Worm (Caenorhabditis elegans) whole organism, early embryonic: ENCODE data around the gene msrp-4.

Source experiments
- B0310.2 ChIP-seq: sonication (generic microtip); optimal IDR thresholded peaks from 2 replicates; lab custom pipeline; 2016; ENCODE audit warnings: mild to moderate bottlenecking, missing genetic modification characterization, missing compliant biosample characterization
- F13C5.2 ChIP-seq: sonication (generic microtip); optimal IDR thresholded peaks from 2 replicates; lab custom pipeline; 2017; ENCODE audit warnings: mild to moderate bottlenecking, missing genetic modification characterization, inconsistent platforms, missing compliant biosample characterization
- aly-1 ChIP-seq: sonication (generic microtip); optimal IDR thresholded peaks from 2 replicates; lab custom pipeline; 2016; ENCODE audit warnings: missing genetic modification characterization, missing compliant biosample characterization
- ama-1 ChIP-seq: fragments of 150-350 bp; optimal IDR thresholded peaks from 2 replicates; lab custom pipeline; 2014
- ceh-13 ChIP-seq: fragments of 200-800 bp; sonication (Bioruptor generic); optimal IDR thresholded peaks from 2 replicates; lab custom pipeline; 2018; ENCODE audit warnings: mild to moderate bottlenecking, missing genetic modification characterization, missing compliant biosample characterization
- ceh-36 ChIP-seq: sonication (generic microtip); optimal IDR thresholded peaks from 2 replicates; lab custom pipeline; 2016; ENCODE audit warnings: missing genetic modification characterization, inconsistent platforms, missing compliant biosample characterization
- ets-7 ChIP-seq: sonication (generic microtip); optimal IDR thresholded peaks from 2 replicates; lab custom pipeline; 2016; ENCODE audit warnings: missing genotype, missing genetic modification characterization, missing compliant biosample characterization
- flt-1 ChIP-seq: fragments of 200-800 bp; sonication (Bioruptor generic); IDR thresholded peaks from 2 replicates; pipeline ENCODE4 v1.3.6; 2022; ENCODE audit warnings: missing genetic modification characterization, missing compliant biosample characterization
- hmbx-1 ChIP-seq: sonication (generic microtip); optimal IDR thresholded peaks from 2 replicates; lab custom pipeline; 2016; ENCODE audit warnings: mild to moderate bottlenecking, missing genetic modification characterization, missing compliant biosample characterization
- hmg-4 ChIP-seq: fragments of 200-800 bp; sonication (Bioruptor generic); optimal IDR thresholded peaks from 2 replicates; lab custom pipeline; 2018; ENCODE audit warnings: mild to moderate bottlenecking, missing genetic modification characterization, missing compliant biosample characterization
- hnd-1 ChIP-seq: sonication (generic microtip); optimal IDR thresholded peaks from 2 replicates; lab custom pipeline; 2016; ENCODE audit warnings: missing genetic modification characterization, missing compliant biosample characterization
- pes-1 ChIP-seq: fragments of 200-800 bp; sonication (Bioruptor generic); IDR thresholded peaks from 2 replicates; pipeline ENCODE4 v1.3.6; 2022; ENCODE audit warnings: missing genetic modification reagents, missing genetic modification characterization, missing compliant biosample characterization
- scrt-1 ChIP-seq: fragments of 200-800 bp; sonication (Bioruptor generic); IDR thresholded peaks from 2 replicates; pipeline ENCODE4 v1.3.6; 2022; ENCODE audit warnings: missing genetic modification characterization, missing compliant biosample characterization
- sea-1 ChIP-seq: fragments of 200-800 bp; sonication (Bioruptor generic); conservative IDR thresholded peaks from 2 replicates; pipeline ENCODE4 v1.3.6; 2022; ENCODE audit warnings: missing genetic modification characterization, missing compliant biosample characterization
- tbx-11 ChIP-seq: fragments of 200-800 bp; sonication (Bioruptor generic); IDR thresholded peaks from 2 replicates; pipeline ENCODE4 v1.3.6; 2022; ENCODE audit warnings: missing genetic modification characterization, missing compliant biosample characterization
- tbx-37 ChIP-seq: fragments of 200-800 bp; sonication (Bioruptor generic); conservative IDR thresholded peaks from 2 replicates; pipeline ENCODE4 v1.3.6; 2022; ENCODE audit warnings: missing genetic modification reagents, missing genetic modification characterization, missing compliant biosample characterization
- tra-4 ChIP-seq: sonication (generic microtip); optimal IDR thresholded peaks from 2 replicates; lab custom pipeline; 2017; ENCODE audit warnings: missing genetic modification characterization, missing compliant biosample characterization

msrp-4 gene

DNA sequence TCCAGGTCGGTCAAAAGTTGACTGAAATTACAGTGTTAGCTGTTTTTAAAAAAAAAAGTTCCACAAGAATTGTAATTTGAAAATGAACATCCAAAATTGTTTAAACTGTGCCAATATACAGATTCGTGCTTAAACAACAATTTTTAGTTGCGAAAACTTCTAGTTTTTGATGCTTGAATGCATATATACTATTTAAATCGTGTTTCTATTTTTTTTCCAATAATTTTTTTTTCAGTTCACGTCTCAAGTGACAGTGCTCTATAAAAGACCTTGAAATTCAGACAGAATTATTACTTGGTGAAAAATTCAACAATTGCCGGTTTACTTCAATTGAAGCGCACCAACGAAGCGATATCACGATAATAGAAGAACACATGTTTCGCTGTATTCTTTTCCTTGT is 35.7 kb downstream of the msrp-4 start, which contains the start of gene F46F5.16:
TSS of gene F46F5.16 (plus strand) at position 301 of the 400 bp plus-strand sequence.
- TF ChIP-seq F13C5.2 (tag; lab: Kevin White, UChicago): no peak
- TF ChIP-seq scrt-1 (GFP tag; lab: Robert Waterston, UW): no peak

DNA sequence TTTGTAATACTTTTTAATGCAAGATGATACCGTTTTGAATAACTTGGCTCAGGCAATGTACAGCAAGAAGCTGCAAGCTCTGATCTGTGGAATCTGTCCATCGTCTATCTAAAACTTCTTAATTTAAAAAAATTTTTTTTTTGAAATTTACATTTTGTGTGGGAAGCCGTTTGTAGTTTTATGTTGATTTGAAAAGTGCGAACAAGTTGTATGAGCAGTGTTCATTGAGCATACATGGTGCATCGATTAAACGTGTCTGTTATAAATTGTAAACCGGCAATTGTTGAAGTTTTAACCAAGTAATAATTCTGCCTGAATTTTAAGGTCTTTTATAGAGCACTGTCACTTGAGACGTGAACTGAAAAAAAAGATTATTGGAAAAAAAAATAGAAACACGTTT is 39.1 kb downstream of the msrp-4 start, which contains the start of gene Y39F10A.6:
TSS of gene Y39F10A.6 (minus strand) at position 101 of the 400 bp plus-strand sequence.
- TF ChIP-seq tbx-11 (GFP tag; lab: Robert Waterston, UW) (no peak), ama-1 (lab: Kevin White, UChicago) (no peak), flt-1 (GFP tag; lab: Robert Waterston, UW) (no peak), aly-1 (tag; lab: Kevin White, UChicago) (no peak), B0310.2 (no peak), hmbx-1 (tag; lab: Kevin White, UChicago) (no peak), hmg-4 (no peak), F13C5.2 (tag; lab: Kevin White, UChicago) (no peak), tbx-37 (GFP tag; lab: Robert Waterston, UW) (no peak), ceh-36 (tag; lab: Kevin White, UChicago) (no peak), scrt-1 (GFP tag; lab: Robert Waterston, UW) (no peak), pes-1 (no peak), sea-1 (GFP tag; lab: Robert Waterston, UW) (no peak), ets-7 (no peak), tra-4 (tag; lab: Kevin White, UChicago) (no peak), ceh-13 (GFP tag; lab: Kevin White, UChicago) (no peak), hnd-1 (no peak)

DNA sequence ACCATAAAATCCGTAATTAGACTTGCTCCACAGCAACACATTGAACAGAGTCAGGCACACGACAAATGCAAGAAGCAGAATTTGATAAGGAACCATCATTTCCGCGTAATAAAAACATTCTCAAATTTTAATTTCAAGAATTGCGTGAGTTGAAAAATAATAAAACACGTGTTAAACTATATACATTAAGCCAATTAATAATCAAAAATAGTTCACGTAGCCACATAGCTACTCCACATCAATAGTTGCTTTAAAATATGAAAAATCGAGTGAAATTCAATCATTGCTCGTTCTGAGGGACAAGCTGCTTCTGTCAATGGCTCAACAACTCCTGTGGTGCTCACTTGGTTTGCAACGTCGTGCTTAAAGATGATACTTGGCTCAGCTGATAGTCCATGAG is 39.7 kb downstream of the msrp-4 start, which contains the start of gene Y39F10A.3:
TSS of gene Y39F10A.3 (minus strand) at position 101 of the 400 bp plus-strand sequence.
- TF ChIP-seq hnd-1 (no peak), pes-1 (no peak), tbx-37 (GFP tag; lab: Robert Waterston, UW) (no peak), sea-1 (GFP tag; lab: Robert Waterston, UW) (no peak), ets-7 (no peak), B0310.2 (no peak), ama-1 (lab: Kevin White, UChicago) (no peak), hmg-4 (no peak), tra-4 (tag; lab: Kevin White, UChicago) (no peak), tbx-11 (GFP tag; lab: Robert Waterston, UW) (no peak), scrt-1 (GFP tag; lab: Robert Waterston, UW) (no peak), F13C5.2 (tag; lab: Kevin White, UChicago) (no peak), hmbx-1 (tag; lab: Kevin White, UChicago) (no peak), ceh-36 (tag; lab: Kevin White, UChicago) (no peak), ceh-13 (GFP tag; lab: Kevin White, UChicago) (no peak)

DNA sequence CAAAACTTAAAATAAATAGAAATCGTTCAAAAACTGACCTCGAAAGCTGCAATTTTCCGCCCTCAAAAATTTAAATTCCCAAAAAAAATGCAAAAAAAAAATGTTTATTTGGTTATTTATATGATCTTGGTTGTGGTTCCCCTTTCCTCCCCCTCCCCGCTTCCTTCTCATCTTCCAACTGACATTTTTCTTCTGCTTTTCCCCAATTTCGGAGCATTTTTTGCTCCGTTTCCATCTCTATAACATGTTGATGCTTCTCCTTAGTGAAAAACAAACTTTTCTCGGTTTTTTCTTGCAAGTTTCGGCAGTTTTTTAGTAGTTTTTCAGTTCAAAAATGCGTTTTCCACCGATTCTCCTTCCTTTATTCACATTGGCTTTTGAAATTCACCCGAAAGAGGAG is 47.6 kb downstream of the msrp-4 start, which contains the start of gene Y39F10A.1:
TSS of gene Y39F10A.1 (plus strand) at position 301 of the 400 bp plus-strand sequence.
- TF ChIP-seq aly-1 (tag; lab: Kevin White, UChicago) (no peak), flt-1 (GFP tag; lab: Robert Waterston, UW) (no peak), hmg-4 (no peak), tbx-11 (GFP tag; lab: Robert Waterston, UW) (no peak), tbx-37 (GFP tag; lab: Robert Waterston, UW) (no peak), hnd-1 (no peak), ceh-13 (GFP tag; lab: Kevin White, UChicago) (no peak), pes-1 (no peak), ceh-36 (tag; lab: Kevin White, UChicago) (no peak)

DNA sequence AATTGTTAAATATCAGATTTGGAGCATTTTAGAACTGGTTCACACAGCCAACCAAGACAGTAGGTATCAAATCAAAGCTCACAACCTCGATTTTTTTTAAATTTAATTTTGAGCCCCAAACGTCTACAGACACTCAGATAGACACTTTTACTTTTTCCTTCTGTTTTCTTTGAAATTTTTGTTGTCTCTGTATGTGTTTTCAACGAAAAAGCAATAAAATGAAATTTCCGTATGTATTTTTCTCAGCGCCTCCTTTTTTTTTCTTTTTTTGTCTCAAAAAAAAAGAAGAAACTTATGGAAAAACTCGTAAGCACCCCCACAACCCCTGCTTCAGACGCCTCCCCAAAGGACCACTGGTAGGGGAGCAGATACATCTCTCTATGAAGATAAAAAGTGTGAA is 48.8 kb downstream of the msrp-4 start:
- TF ChIP-seq tra-4 (tag; lab: Kevin White, UChicago) (no peak), F13C5.2 (tag; lab: Kevin White, UChicago) (no peak), ceh-36 (tag; lab: Kevin White, UChicago) (no peak), flt-1 (GFP tag; lab: Robert Waterston, UW) (no peak), hnd-1 (no peak), hmg-4 (no peak), sea-1 (GFP tag; lab: Robert Waterston, UW) (no peak), ceh-13 (GFP tag; lab: Kevin White, UChicago) (no peak), tbx-11 (GFP tag; lab: Robert Waterston, UW) (no peak), aly-1 (tag; lab: Kevin White, UChicago) (no peak), tbx-37 (GFP tag; lab: Robert Waterston, UW) (no peak), hmbx-1 (tag; lab: Kevin White, UChicago) (no peak), B0310.2 (no peak), scrt-1 (GFP tag; lab: Robert Waterston, UW) (no peak)
